Fruit fly (Drosophila melanogaster) whole organism, embryonic: ENCODE measurements around the gene Spn28Db.
A peak's percentile ranks its signal among the peaks of the same experiment; 100 is the strongest.

Experiments
- Antp ChIP-seq: fragments of 200-800 bp; sonication (Bioruptor generic); optimal IDR thresholded peaks from 3 replicates; lab custom pipeline; 2016; ENCODE audit warnings: missing biosample characterization, missing genetic modification characterization
- CG10565 ChIP-seq: fragments of 200-800 bp; sonication (Bioruptor generic); optimal IDR thresholded peaks from 3 replicates; lab custom pipeline; 2016; ENCODE audit warnings: missing biosample characterization, mild to moderate bottlenecking, missing genetic modification characterization
- CG11247 ChIP-seq: fragments of 200-800 bp; sonication (Bioruptor generic); IDR thresholded peaks from 2 replicates; pipeline ENCODE4 v1.3.6; 2022; ENCODE audit warnings: missing biosample characterization, missing genetic modification characterization
- CG13624 ChIP-seq: fragments of 200-800 bp; sonication (Bioruptor generic); optimal IDR thresholded peaks from 2 replicates; lab custom pipeline; 2016; ENCODE audit warnings: missing biosample characterization, missing genetic modification characterization
- CG17568 ChIP-seq: fragments of 200-800 bp; sonication (Bioruptor generic); optimal IDR thresholded peaks from 2 replicates; lab custom pipeline; 2018; ENCODE audit warnings: missing biosample characterization, mild to moderate bottlenecking, missing genetic modification characterization, moderate library complexity
- CG2120 ChIP-seq: fragments of 200-800 bp; sonication (Bioruptor generic); optimal IDR thresholded peaks from 3 replicates; lab custom pipeline; 2016; ENCODE audit warnings: missing biosample characterization, missing genetic modification characterization
- CG30431 ChIP-seq: fragments of 200-800 bp; sonication (Bioruptor generic); optimal IDR thresholded peaks from 2 replicates; lab custom pipeline; 2017; ENCODE audit warnings: missing biosample characterization, missing genetic modification characterization
- CG32532 ChIP-seq: fragments of 200-800 bp; sonication (Bioruptor generic); IDR thresholded peaks from 2 replicates; pipeline ENCODE4 v1.3.6; 2022; ENCODE audit warnings: missing biosample characterization, missing genetic modification characterization
- CG6272 ChIP-seq: fragments of 200-800 bp; sonication (Bioruptor generic); IDR thresholded peaks from 2 replicates; pipeline ENCODE4 v1.3.6; 2022; ENCODE audit warnings: missing biosample characterization, missing genetic modification characterization
- CG6765 ChIP-seq: fragments of 200-800 bp; sonication (Bioruptor generic); optimal IDR thresholded peaks from 3 replicates; lab custom pipeline; 2017; ENCODE audit warnings: missing biosample characterization, mild to moderate bottlenecking, missing genetic modification characterization
- CG6854 ChIP-seq: fragments of 200-800 bp; sonication (Bioruptor generic); optimal IDR thresholded peaks from 3 replicates; lab custom pipeline; 2017; ENCODE audit warnings: missing biosample characterization, mild to moderate bottlenecking, missing genetic modification characterization
- CG7556 ChIP-seq: fragments of 200-800 bp; sonication (Bioruptor generic); optimal IDR thresholded peaks from 2 replicates; lab custom pipeline; 2017; ENCODE audit warnings: missing biosample characterization, mild to moderate bottlenecking, missing genetic modification characterization
- CG7839 ChIP-seq: fragments of 200-800 bp; sonication (Bioruptor generic); optimal IDR thresholded peaks from 3 replicates; lab custom pipeline; 2018; ENCODE audit warnings: missing biosample characterization, mild to moderate bottlenecking, missing genetic modification characterization, moderate library complexity
- CG7928 ChIP-seq: fragments of 200-800 bp; sonication (Bioruptor generic); optimal IDR thresholded peaks from 2 replicates; lab custom pipeline; 2017; ENCODE audit warnings: missing biosample characterization, mild to moderate bottlenecking, missing genetic modification characterization
- CG8924 ChIP-seq: fragments of 200-800 bp; optimal IDR thresholded peaks from 3 replicates; lab custom pipeline; 2019; ENCODE audit warnings: missing biosample characterization, mild to moderate bottlenecking, missing genetic modification characterization, moderate library complexity
- Camta ChIP-seq: fragments of 200-800 bp; sonication (Bioruptor generic); optimal IDR thresholded peaks from 2 replicates; lab custom pipeline; 2016; ENCODE audit warnings: missing biosample characterization, missing genetic modification characterization
- Fer3 ChIP-seq: fragments of 200-800 bp; sonication (Bioruptor generic); optimal IDR thresholded peaks from 2 replicates; lab custom pipeline; 2018; ENCODE audit warnings: missing biosample characterization, mild to moderate bottlenecking, missing genetic modification characterization, moderate library complexity
- GATAe ChIP-seq: fragments of 200-800 bp; sonication (Bioruptor generic); conservative IDR thresholded peaks from 2 replicates; pipeline ENCODE4 v1.3.6; 2022; ENCODE audit warnings: missing biosample characterization, missing genetic modification characterization
- Gug ChIP-seq: fragments of 200-800 bp; sonication (Bioruptor generic); IDR thresholded peaks from 4 replicates; pipeline ENCODE4 v1.3.6; 2022; ENCODE audit warnings: missing biosample characterization, missing genetic modification characterization
- H2.0 ChIP-seq: fragments of 200-800 bp; sonication (Bioruptor generic); IDR thresholded peaks from 2 replicates; pipeline ENCODE4 v1.3.6; 2022; ENCODE audit warnings: missing biosample characterization, missing genetic modification characterization
- Hand ChIP-seq: fragments of 200-800 bp; sonication (Bioruptor generic); optimal IDR thresholded peaks from 2 replicates; lab custom pipeline; 2017; ENCODE audit warnings: mild to moderate bottlenecking, missing biosample characterization, missing genetic modification reagents, missing genetic modification characterization
- Med ChIP-seq: fragments of 200-800 bp; sonication (Bioruptor generic); peaks from one replicate; lab custom pipeline; 2016; ENCODE audit warnings: missing biosample characterization, missing genetic modification characterization, mild to moderate bottlenecking, inconsistent platforms, moderate library complexity
- NFAT ChIP-seq: fragments of 200-800 bp; sonication (Bioruptor generic); IDR thresholded peaks from 2 replicates; pipeline ENCODE4 v1.3.6; 2022; ENCODE audit warnings: missing biosample characterization, missing genetic modification characterization
- Neu2 ChIP-seq: fragments of 200-800 bp; sonication (Bioruptor generic); optimal IDR thresholded peaks from 3 replicates; lab custom pipeline; 2016; ENCODE audit warnings: missing biosample characterization, missing genetic modification characterization, borderline replicate concordance
- NfI ChIP-seq: fragments of 200-800 bp; sonication (Bioruptor generic); optimal IDR thresholded peaks from 3 replicates; lab custom pipeline; 2018; ENCODE audit warnings: missing biosample characterization, mild to moderate bottlenecking, missing genetic modification characterization, moderate library complexity
- Oli ChIP-seq: fragments of 200-800 bp; sonication (Bioruptor generic); optimal IDR thresholded peaks from 2 replicates; lab custom pipeline; 2018; ENCODE audit warnings: missing biosample characterization, mild to moderate bottlenecking, missing genetic modification characterization, moderate library complexity
- Pdp1 ChIP-seq, 2 experiments: fragments of 200-800 bp; sonication (Bioruptor generic); optimal IDR thresholded peaks; 3 replicates each; lab custom pipeline; 2016; ENCODE audit warnings: missing biosample characterization in 2 of 2, missing genetic modification characterization in 2 of 2, mild to moderate bottlenecking in 1 of 2, moderate library complexity in 1 of 2
- Sry-β ChIP-seq: fragments of 200-800 bp; sonication (Bioruptor generic); optimal IDR thresholded peaks from 2 replicates; lab custom pipeline; 2018; ENCODE audit warnings: missing biosample characterization, mild to moderate bottlenecking, missing genetic modification characterization, moderate library complexity
- Ssrp ChIP-seq: fragments of 200-800 bp; sonication (Bioruptor generic); optimal IDR thresholded peaks from 2 replicates; lab custom pipeline; 2018; ENCODE audit warnings: missing biosample characterization, mild to moderate bottlenecking, missing genetic modification characterization, moderate library complexity
- bab2 ChIP-seq: fragments of 200-800 bp; sonication (Bioruptor generic); optimal IDR thresholded peaks from 2 replicates; lab custom pipeline; 2016; ENCODE audit warnings: missing biosample characterization, missing genetic modification characterization
- bigmax ChIP-seq: fragments of 200-800 bp; sonication (Bioruptor generic); optimal IDR thresholded peaks from 2 replicates; lab custom pipeline; 2018; ENCODE audit warnings: missing biosample characterization, mild to moderate bottlenecking, missing genetic modification characterization
- danr ChIP-seq: fragments of 200-800 bp; sonication (Bioruptor generic); IDR thresholded peaks from 2 replicates; pipeline ENCODE4 v1.3.6; 2022; ENCODE audit warnings: missing biosample characterization, missing genetic modification characterization
- dmrt99B ChIP-seq: fragments of 200-800 bp; sonication (Bioruptor generic); optimal IDR thresholded peaks from 2 replicates; lab custom pipeline; 2018; ENCODE audit warnings: missing biosample characterization, mild to moderate bottlenecking, missing genetic modification characterization, moderate library complexity
- en ChIP-seq: fragments of 200-800 bp; sonication (Bioruptor generic); optimal IDR thresholded peaks from 2 replicates; lab custom pipeline; 2016; ENCODE audit warnings: missing biosample characterization, missing genetic modification characterization
- hb ChIP-seq: fragments of 200-800 bp; sonication (Bioruptor generic); IDR thresholded peaks from 3 replicates; pipeline ENCODE4 v1.3.6; 2022; ENCODE audit warnings: missing biosample characterization, missing genetic modification characterization; ENCODE audit not compliant: partially characterized antibody
- lmd ChIP-seq: fragments of 200-800 bp; sonication (Bioruptor generic); IDR thresholded peaks from 2 replicates; pipeline ENCODE4 v1.3.6; 2022; ENCODE audit warnings: missing biosample characterization, missing genetic modification characterization
- luna ChIP-seq: fragments of 200-800 bp; sonication (Bioruptor generic); optimal IDR thresholded peaks from 2 replicates; lab custom pipeline; 2016; ENCODE audit warnings: missing biosample characterization, missing genetic modification characterization
- mam ChIP-seq: fragments of 200-800 bp; sonication (Bioruptor generic); optimal IDR thresholded peaks from 3 replicates; lab custom pipeline; 2016; ENCODE audit warnings: missing biosample characterization, missing genetic modification characterization
- org-1 ChIP-seq: fragments of 200-800 bp; sonication (Bioruptor generic); optimal IDR thresholded peaks from 2 replicates; lab custom pipeline; 2017; ENCODE audit warnings: missing biosample characterization, missing genetic modification characterization
- pb ChIP-seq: fragments of 200-800 bp; sonication (Bioruptor generic); optimal IDR thresholded peaks from 3 replicates; lab custom pipeline; 2016; ENCODE audit warnings: missing biosample characterization, missing genetic modification characterization
- prd ChIP-seq, 3 experiments: fragments of >200 bp in 2 of 3; fragments of 200-800 bp in 1 of 3; sonication (Bioruptor generic) in 1 of 3; optimal IDR thresholded peaks in 2 of 3; IDR thresholded peaks in 1 of 3; 2 replicates in 2 of 3; 3 replicates in 1 of 3; pipeline versions ENCODE4 v1.3.6 to Lab custom; 2017 to 2022; ENCODE audit warnings: missing biosample characterization in 1 of 3, missing genetic modification characterization in 1 of 3
- pum ChIP-seq: fragments of 200-800 bp; sonication (Bioruptor generic); optimal IDR thresholded peaks from 2 replicates; lab custom pipeline; 2016; ENCODE audit warnings: missing biosample characterization, missing genetic modification characterization
- sc ChIP-seq, 3 experiments: fragments of >200 bp in 2 of 3; fragments of 200-800 bp in 1 of 3; sonication (Bioruptor generic) in 1 of 3; optimal IDR thresholded peaks; 2 replicates in 2 of 3; 3 replicates in 1 of 3; lab custom pipeline; 2017; ENCODE audit warnings: mild to moderate bottlenecking in 1 of 3, missing biosample characterization in 1 of 3, missing genetic modification characterization in 1 of 3, missing genetic modification reagents in 1 of 3
- scrt ChIP-seq: fragments of 200-800 bp; sonication (Bioruptor generic); optimal IDR thresholded peaks from 2 replicates; lab custom pipeline; 2018; ENCODE audit warnings: missing biosample characterization, mild to moderate bottlenecking, missing genetic modification characterization, moderate library complexity
- sd ChIP-seq: fragments of 200-800 bp; sonication (Bioruptor generic); optimal IDR thresholded peaks from 3 replicates; lab custom pipeline; 2018; ENCODE audit warnings: missing biosample characterization, mild to moderate bottlenecking, missing genetic modification characterization, moderate library complexity
- sqz ChIP-seq: fragments of 200-800 bp; sonication (Bioruptor generic); optimal IDR thresholded peaks from 3 replicates; lab custom pipeline; 2018; ENCODE audit warnings: missing biosample characterization, mild to moderate bottlenecking, missing genetic modification characterization
- sr ChIP-seq: fragments of 200-800 bp; sonication (Bioruptor generic); IDR thresholded peaks from 3 replicates; pipeline ENCODE4 v1.3.6; 2022; ENCODE audit warnings: missing biosample characterization, missing genetic modification characterization
- tin ChIP-seq: fragments of 200-800 bp; sonication (Bioruptor generic); optimal IDR thresholded peaks from 3 replicates; lab custom pipeline; 2016; ENCODE audit warnings: missing biosample characterization, missing genetic modification characterization

The Spn28Db gene

dm6 chr2L:7871821-7872524, 18.5 kb downstream of the Spn28Db start (continued):
- TF ChIP-seq hb (GFP tag; lab: Robert Waterston, UW) = no peak
- peak; percentile 16 for TF ChIP-seq CG17568
- peak; percentile 15 for TF ChIP-seq tin (GFP tag; lab: Kevin White, UChicago)
- peak; percentile 63 for TF ChIP-seq scrt (GFP tag; lab: Kevin White, UChicago)
- TF ChIP-seq sr (GFP tag; lab: Robert Waterston, UW) = no peak
- TF ChIP-seq CG2120 = peak; percentile 77
- TF ChIP-seq org-1 = peak; percentile 49
- TF ChIP-seq en (GFP tag; lab: Kevin White, UChicago) = no peak
- TF ChIP-seq CG8924 (tag; lab: Kevin White, UChicago) = peak; percentile 65
- no peak for TF ChIP-seq prd (optimal IDR thresholded peaks at IDR 0.05; lab: Kevin White, UChicago)
- 0 out of 3 replicates have a peak, but pooled peaks have one; percentile 8 for TF ChIP-seq prd (GFP tag; IDR thresholded peaks at IDR 0.05; lab: Robert Waterston, UW)
- no peak for TF ChIP-seq CG7928 (GFP tag; lab: Kevin White, UChicago)
- no peak for TF ChIP-seq sqz (GFP tag; lab: Kevin White, UChicago)
- peak; percentile 19; the same call in 1 of the 4 replicates for TF ChIP-seq Gug (GFP tag; lab: Robert Waterston, UW)
- TF ChIP-seq NfI (GFP tag; lab: Kevin White, UChicago) = peak; percentile 48
- TF ChIP-seq CG10565 = no peak
- TF ChIP-seq lmd = peak; percentile 47; the same call in 1 of the 2 replicates
- TF ChIP-seq sc (optimal IDR thresholded peaks at IDR 0.05; lab: Kevin White, UChicago) = no peak
- no peak for TF ChIP-seq sc (GFP tag; optimal IDR thresholded peaks at IDR 0.05; lab: Kevin White, UChicago)
- TF ChIP-seq pum (GFP tag; lab: Kevin White, UChicago) = peak; percentile 27
- TF ChIP-seq Hand (GFP tag; lab: Kevin White, UChicago) = peak; percentile 66
- TF ChIP-seq Antp = peak; percentile 0
- TF ChIP-seq sd (tag; lab: Kevin White, UChicago) = no peak
- no peak for TF ChIP-seq CG6272
- TF ChIP-seq NFAT = no peak
- TF ChIP-seq CG13624 (GFP tag; lab: Kevin White, UChicago) = peak; percentile 34
- TF ChIP-seq Sry-β (GFP tag; lab: Kevin White, UChicago) = no peak
- TF ChIP-seq Ssrp (tag; lab: Kevin White, UChicago) = peak; percentile 26
- no peak for TF ChIP-seq luna (GFP tag; lab: Kevin White, UChicago)
- 0 out of 2 replicates have a peak, but pooled peaks have one; percentile 33 for TF ChIP-seq danr (GFP tag; lab: Robert Waterston, UW)
- TF ChIP-seq Oli (tag; lab: Kevin White, UChicago) = peak; percentile 70
- TF ChIP-seq Fer3 = peak; percentile 49
- no peak for TF ChIP-seq Neu2 (GFP tag; lab: Kevin White, UChicago)
- peak; percentile 39 for TF ChIP-seq CG6854 (GFP tag; lab: Kevin White, UChicago)
- no peak for TF ChIP-seq bigmax (GFP tag; lab: Kevin White, UChicago)
- TF ChIP-seq dmrt99B (tag; lab: Kevin White, UChicago) = peak; percentile 76
- TF ChIP-seq pb (GFP tag; lab: Kevin White, UChicago) = no peak
- TF ChIP-seq Med (GFP tag; lab: Kevin White, UChicago) = peak; percentile 32
- peak; percentile 43 for TF ChIP-seq bab2 (GFP tag; lab: Kevin White, UChicago)
- TF ChIP-seq CG7556 (GFP tag; lab: Kevin White, UChicago) = peak; percentile 84
- peak; percentile 6 to 25 for TF ChIP-seq Pdp1 (GFP tag; optimal IDR thresholded peaks at IDR 0.05; lab: Kevin White, UChicago)
- TF ChIP-seq CG11247 (GFP tag; lab: Robert Waterston, UW) = no peak
- TF ChIP-seq mam (GFP tag; lab: Kevin White, UChicago) = peak; percentile 41
- TF ChIP-seq CG30431 (GFP tag; lab: Kevin White, UChicago) = no peak
- peak; percentile 17; the same call in 1 of the 2 replicates for TF ChIP-seq H2.0 (GFP tag; lab: Robert Waterston, UW)
- TF ChIP-seq CG6765 = peak; percentile 3
- no peak for TF ChIP-seq GATAe
- TF ChIP-seq CG7839 (tag; lab: Kevin White, UChicago) = peak; percentile 72
- TF ChIP-seq CG32532 (GFP tag; lab: Robert Waterston, UW) = peak; percentile 42; the same call in 1 of the 2 replicates
- no peak for TF ChIP-seq Camta (GFP tag; lab: Kevin White, UChicago)
